Worm (Caenorhabditis elegans) whole organism, late embryonic: ENCODE data around the gene C44B12.3.

Experiments used
- C08G9.2 ChIP-seq: sonication (generic microtip); optimal IDR thresholded peaks from 2 replicates; lab custom pipeline; 2016; ENCODE audit warnings: mild to moderate bottlenecking, missing genetic modification characterization, moderate library complexity, missing compliant biosample characterization
- T23F11.4 ChIP-seq: fragments of 200-800 bp; sonication (Bioruptor generic); optimal IDR thresholded peaks from 2 replicates; lab custom pipeline; 2018; ENCODE audit warnings: mild to moderate bottlenecking, missing genetic modification characterization, missing compliant biosample characterization
- Y22D7AL.16 ChIP-seq: sonication (generic microtip); optimal IDR thresholded peaks from 2 replicates; lab custom pipeline; 2016; ENCODE audit warnings: missing genetic modification characterization, missing compliant biosample characterization
- ahr-1 ChIP-seq: sonication (generic microtip); optimal IDR thresholded peaks from 2 replicates; lab custom pipeline; 2016; ENCODE audit warnings: missing genetic modification characterization, missing compliant biosample characterization
- ceh-14 ChIP-seq: sonication (generic microtip); optimal IDR thresholded peaks from 2 replicates; lab custom pipeline; 2016; ENCODE audit warnings: missing genotype, missing genetic modification characterization, missing compliant biosample characterization
- ceh-19 ChIP-seq: fragments of 200-800 bp; sonication (Bioruptor generic); optimal IDR thresholded peaks from 2 replicates; lab custom pipeline; 2018; ENCODE audit warnings: mild to moderate bottlenecking, missing genetic modification characterization, missing compliant biosample characterization
- ceh-2 ChIP-seq: sonication (generic microtip); optimal IDR thresholded peaks from 2 replicates; lab custom pipeline; 2016; ENCODE audit warnings: missing genotype, missing genetic modification characterization, missing compliant biosample characterization
- ceh-22 ChIP-seq: sonication (generic microtip); optimal IDR thresholded peaks from 2 replicates; lab custom pipeline; 2017; ENCODE audit warnings: missing biosample characterization, missing genetic modification characterization
- ceh-24 ChIP-seq: sonication (generic microtip); optimal IDR thresholded peaks from 2 replicates; lab custom pipeline; 2016; ENCODE audit warnings: mild to moderate bottlenecking, missing genetic modification characterization, missing compliant biosample characterization
- ceh-31 ChIP-seq: sonication (generic microtip); optimal IDR thresholded peaks from 2 replicates; lab custom pipeline; 2016; ENCODE audit warnings: missing genetic modification characterization, missing compliant biosample characterization
- ceh-34 ChIP-seq: sonication (generic microtip); optimal IDR thresholded peaks from 2 replicates; lab custom pipeline; 2016; ENCODE audit warnings: mild to moderate bottlenecking, missing genetic modification characterization, missing compliant biosample characterization
- ceh-48 ChIP-seq: sonication (generic microtip); optimal IDR thresholded peaks from 2 replicates; lab custom pipeline; 2016; ENCODE audit warnings: missing genetic modification characterization, inconsistent platforms, missing compliant biosample characterization
- ceh-6 ChIP-seq: fragments of 200-800 bp; sonication (Bioruptor generic); optimal IDR thresholded peaks from 2 replicates; lab custom pipeline; 2018; ENCODE audit warnings: mild to moderate bottlenecking, missing genetic modification characterization, missing compliant biosample characterization
- che-1 ChIP-seq: sonication (generic microtip); optimal IDR thresholded peaks from 2 replicates; lab custom pipeline; 2016; ENCODE audit warnings: mild to moderate bottlenecking, missing genetic modification characterization, missing compliant biosample characterization
- dve-1 ChIP-seq: sonication (generic microtip); optimal IDR thresholded peaks from 2 replicates; lab custom pipeline; 2017; ENCODE audit warnings: antibody characterized with exemption, mild to moderate bottlenecking, missing genetic modification characterization, missing compliant biosample characterization
- elt-2 ChIP-seq: sonication (generic microtip); optimal IDR thresholded peaks from 2 replicates; lab custom pipeline; 2016; ENCODE audit warnings: missing genetic modification reagents, missing genetic modification characterization, missing compliant biosample characterization
- ets-4 ChIP-seq: sonication (generic microtip); optimal IDR thresholded peaks from 2 replicates; lab custom pipeline; 2016; ENCODE audit warnings: missing genetic modification characterization, missing compliant biosample characterization
- eyg-1 ChIP-seq: sonication (generic microtip); optimal IDR thresholded peaks from 2 replicates; lab custom pipeline; 2016; ENCODE audit warnings: missing genotype, missing genetic modification characterization, missing compliant biosample characterization
- fax-1 ChIP-seq: sonication (generic microtip); optimal IDR thresholded peaks from 2 replicates; lab custom pipeline; 2016; ENCODE audit warnings: missing genotype, missing genetic modification characterization, missing compliant biosample characterization
- fkh-6 ChIP-seq: sonication (generic microtip); optimal IDR thresholded peaks from 2 replicates; lab custom pipeline; 2016; ENCODE audit warnings: missing genetic modification characterization, missing compliant biosample characterization
- gmeb-2 ChIP-seq: sonication (generic microtip); optimal IDR thresholded peaks from 2 replicates; lab custom pipeline; 2016; ENCODE audit warnings: missing genetic modification characterization, inconsistent platforms, missing compliant biosample characterization
- hlh-15 ChIP-seq: sonication (generic microtip); optimal IDR thresholded peaks from 2 replicates; lab custom pipeline; 2016; ENCODE audit warnings: missing genetic modification characterization, missing compliant biosample characterization
- hlh-30 ChIP-seq: sonication (generic microtip); optimal IDR thresholded peaks from 2 replicates; lab custom pipeline; 2017; ENCODE audit warnings: antibody characterized with exemption, missing genetic modification characterization, missing compliant biosample characterization; ENCODE audit not compliant: insufficient read depth
- hlh-6 ChIP-seq: sonication (generic microtip); optimal IDR thresholded peaks from 2 replicates; lab custom pipeline; 2016; ENCODE audit warnings: missing genotype, missing genetic modification characterization, missing compliant biosample characterization
- hlh-8 ChIP-seq: sonication (generic microtip); optimal IDR thresholded peaks from 2 replicates; lab custom pipeline; 2016; ENCODE audit warnings: missing genotype, missing genetic modification characterization, missing compliant biosample characterization
- lim-6 ChIP-seq: sonication (generic microtip); optimal IDR thresholded peaks from 2 replicates; lab custom pipeline; 2016; ENCODE audit warnings: missing genetic modification characterization, missing compliant biosample characterization
- madf-2 ChIP-seq: sonication (generic microtip); optimal IDR thresholded peaks from 2 replicates; lab custom pipeline; 2017; ENCODE audit warnings: missing genetic modification characterization, missing compliant biosample characterization
- mec-3 ChIP-seq: sonication (generic microtip); optimal IDR thresholded peaks from 2 replicates; lab custom pipeline; 2016; ENCODE audit warnings: borderline replicate concordance, missing genetic modification characterization, missing compliant biosample characterization
- nfya-1 ChIP-seq: sonication (generic microtip); optimal IDR thresholded peaks from 2 replicates; lab custom pipeline; 2017; ENCODE audit warnings: missing genetic modification characterization, mild to moderate bottlenecking, missing compliant biosample characterization, antibody characterized with exemption, moderate library complexity
- nhr-11 ChIP-seq: fragments of 150-350 bp; optimal IDR thresholded peaks from 2 replicates; lab custom pipeline; 2014; ENCODE audit warnings: missing biosample characterization, missing genetic modification characterization
- nhr-232 ChIP-seq: sonication (generic microtip); optimal IDR thresholded peaks from 2 replicates; lab custom pipeline; 2016; ENCODE audit warnings: missing genetic modification characterization, missing compliant biosample characterization
- odd-2 ChIP-seq: sonication (generic microtip); optimal IDR thresholded peaks from 2 replicates; lab custom pipeline; 2017; ENCODE audit warnings: antibody characterized with exemption, mild to moderate bottlenecking, missing genetic modification characterization, missing compliant biosample characterization
- pag-3 ChIP-seq: sonication (generic microtip); optimal IDR thresholded peaks from 2 replicates; lab custom pipeline; 2016; ENCODE audit warnings: missing compliant biosample characterization, missing genetic modification characterization, borderline replicate concordance
- pax-1 ChIP-seq: fragments of 150-350 bp; optimal IDR thresholded peaks from 2 replicates; lab custom pipeline; 2014; ENCODE audit warnings: missing biosample characterization, missing genetic modification characterization
- pha-2 ChIP-seq: sonication (generic microtip); optimal IDR thresholded peaks from 2 replicates; lab custom pipeline; 2017; ENCODE audit warnings: mild to moderate bottlenecking, missing genetic modification characterization, missing compliant biosample characterization
- pqm-1 ChIP-seq: sonication (generic microtip); optimal IDR thresholded peaks from 2 replicates; lab custom pipeline; 2016; ENCODE audit warnings: missing genetic modification characterization, missing compliant biosample characterization
- pros-1 ChIP-seq: fragments of 150-350 bp; optimal IDR thresholded peaks from 2 replicates; lab custom pipeline; 2014; ENCODE audit warnings: missing biosample characterization, missing genetic modification reagents, missing genetic modification characterization
- rnt-1 ChIP-seq: sonication (generic microtip); optimal IDR thresholded peaks from 2 replicates; lab custom pipeline; 2016; ENCODE audit warnings: missing genetic modification characterization, missing compliant biosample characterization
- sdc-2 ChIP-seq: sonication (generic microtip); optimal IDR thresholded peaks from 2 replicates; lab custom pipeline; 2016; ENCODE audit warnings: missing genotype, missing genetic modification characterization, missing compliant biosample characterization
- sox-2 ChIP-seq: fragments of 200-800 bp; sonication (Bioruptor generic); IDR thresholded peaks from 2 replicates; pipeline ENCODE4 v1.3.6; 2022; ENCODE audit warnings: missing genetic modification reagents, missing genetic modification characterization, missing compliant biosample characterization
- syd-9 ChIP-seq: sonication (generic microtip); optimal IDR thresholded peaks from 2 replicates; lab custom pipeline; 2016; ENCODE audit warnings: mild to moderate bottlenecking, missing genetic modification characterization, moderate library complexity, missing compliant biosample characterization
- tbx-2 ChIP-seq: sonication (generic microtip); optimal IDR thresholded peaks from 2 replicates; lab custom pipeline; 2016; ENCODE audit warnings: missing genetic modification characterization, missing compliant biosample characterization
- ttx-3 ChIP-seq: sonication (generic microtip); optimal IDR thresholded peaks from 2 replicates; lab custom pipeline; 2016; ENCODE audit warnings: missing genetic modification reagents, missing genetic modification characterization, missing compliant biosample characterization
- unc-3 ChIP-seq, 2 experiments: fragments of 200-800 bp in 1 of 2; sonication (Bioruptor generic) in 1 of 2; sonication (generic microtip) in 1 of 2; conservative IDR thresholded peaks in 1 of 2; optimal IDR thresholded peaks in 1 of 2; 2 replicates each; pipeline versions ENCODE4 v1.3.6 to Lab custom; 2016 to 2022; ENCODE audit warnings: missing compliant biosample characterization in 2 of 2, missing genetic modification characterization in 2 of 2, missing genetic modification reagents in 1 of 2
- unc-55 ChIP-seq: sonication (generic microtip); optimal IDR thresholded peaks from 2 replicates; lab custom pipeline; 2017; ENCODE audit warnings: missing biosample characterization, missing genetic modification reagents, missing genetic modification characterization
- unc-86 ChIP-seq: sonication (generic microtip); optimal IDR thresholded peaks from 2 replicates; lab custom pipeline; 2016; ENCODE audit warnings: missing genetic modification characterization, missing compliant biosample characterization

The C44B12.3 gene

ce11 chrIV:1075484-1075883 lies 29.1 kb upstream of the C44B12.3 start:
- TF ChIP-seq eyg-1 (no peak), elt-2 (tag; lab: Kevin White, UChicago) (peak; percentile 96)
- TF ChIP-seq, all 69 proteins: peak for 1

- TF ChIP-seq nhr-232 (tag; lab: Kevin White, UChicago), result no peak
Measured at ce11 chrIV:1086913-1087312, 17.7 kb upstream of the C44B12.3 start, which contains the start of gene csn-4. csn-4 (minus strand) TSS chrIV:1087013.

ce11 chrIV:1093870-1094564 lies 10.5 kb upstream of the C44B12.3 start, which contains the start of the genes cct-8 and Y55F3AR.2:
cct-8 (minus strand) TSS chrIV:1093920.
Y55F3AR.2 (plus strand) TSS chrIV:1094541.
- no peak for TF ChIP-seq pqm-1 (tag; lab: Kevin White, UChicago)
- peak; percentile 16 for TF ChIP-seq ahr-1 (tag; lab: Kevin White, UChicago)
- TF ChIP-seq madf-2, result peak; percentile 71
- TF ChIP-seq C08G9.2 (tag; lab: Kevin White, UChicago), result peak; percentile 63
- no peak for TF ChIP-seq ceh-24 (tag; lab: Kevin White, UChicago)
- no peak for TF ChIP-seq pag-3 (tag; lab: Kevin White, UChicago)
- no peak for TF ChIP-seq ceh-2
- TF ChIP-seq rnt-1 (tag; lab: Kevin White, UChicago), result peak; percentile 67
- peak; percentile 76 for TF ChIP-seq ceh-31 (tag; lab: Kevin White, UChicago)
- peak; percentile 40 for TF ChIP-seq ceh-6
- TF ChIP-seq dve-1, result peak; percentile 43
- peak; percentile 81 for TF ChIP-seq tbx-2 (tag; lab: Kevin White, UChicago)
- TF ChIP-seq ceh-19 (GFP tag; lab: Kevin White, UChicago), result peak; percentile 51
- peak; percentile 40 for TF ChIP-seq hlh-30 (tag; lab: Kevin White, UChicago)
- peak; percentile 52 for TF ChIP-seq pax-1 (tag; lab: Kevin White, UChicago)
- no peak for TF ChIP-seq odd-2
- TF ChIP-seq ceh-48, result peak; percentile 31
- TF ChIP-seq sox-2 (GFP tag; lab: Robert Waterston, UW), result peak; percentile 75
- TF ChIP-seq pros-1 (tag; lab: Kevin White, UChicago), result no peak
- TF ChIP-seq hlh-15 (tag; lab: Kevin White, UChicago), result no peak
- TF ChIP-seq sdc-2 (tag; lab: Kevin White, UChicago), result no peak
- no peak for TF ChIP-seq mec-3
- TF ChIP-seq che-1, result peak; percentile 40
- TF ChIP-seq lim-6 (tag; lab: Kevin White, UChicago), result peak; percentile 16
- TF ChIP-seq unc-55 (GFP tag; lab: Kevin White, UChicago), result peak; percentile 35
- TF ChIP-seq gmeb-2 (tag; lab: Kevin White, UChicago), result peak; percentile 45
- TF ChIP-seq ets-4 (tag; lab: Kevin White, UChicago), result peak; percentile 64
- TF ChIP-seq ttx-3 (tag; lab: Kevin White, UChicago), result peak; percentile 66
- peak; percentile 97 for TF ChIP-seq nfya-1 (tag; lab: Kevin White, UChicago)
- no peak for TF ChIP-seq fkh-6 (tag; lab: Kevin White, UChicago)
- TF ChIP-seq Y22D7AL.16, result no peak
- no peak for TF ChIP-seq hlh-6 (tag; lab: Kevin White, UChicago)
- TF ChIP-seq fax-1, result no peak
- TF ChIP-seq eyg-1, result peak; percentile 33
- TF ChIP-seq elt-2 (tag; lab: Kevin White, UChicago), result peak; percentile 77
- TF ChIP-seq unc-3 (GFP tag; conservative IDR thresholded peaks at IDR 0.05; lab: Robert Waterston, UW), result peak; percentile 51; the same call in 1 of the 2 replicates
- peak; percentile 53 for TF ChIP-seq unc-3 (tag; optimal IDR thresholded peaks at IDR 0.05; lab: Kevin White, UChicago)
- peak; percentile 72 for TF ChIP-seq ceh-34
- TF ChIP-seq ceh-22 (tag; lab: Kevin White, UChicago), result no peak
- peak; percentile 10 for TF ChIP-seq hlh-8 (tag; lab: Kevin White, UChicago)
- no peak for TF ChIP-seq nhr-11 (tag; lab: Kevin White, UChicago)
- TF ChIP-seq pha-2 (tag; lab: Kevin White, UChicago), result peak; percentile 46
- TF ChIP-seq unc-86, result peak; percentile 88
- TF ChIP-seq syd-9, result peak; percentile 9
- peak; percentile 44 for TF ChIP-seq T23F11.4 (GFP tag; lab: Kevin White, UChicago)
- peak; percentile 83 for TF ChIP-seq ceh-14
